Fruit fly (Drosophila melanogaster) whole organism, embryonic: ENCODE measurements around the gene CG4854.

ENCODE experiments used
- ATbp ChIP-seq: fragments of 200-800 bp; sonication (Bioruptor generic); optimal IDR thresholded peaks from 2 replicates; lab custom pipeline; 2017; ENCODE audit warnings: missing biosample characterization, mild to moderate bottlenecking, missing genetic modification characterization, missing genetic modification reagents
- CG1024 ChIP-seq: fragments of 200-800 bp; sonication (Bioruptor generic); IDR thresholded peaks from 2 replicates; pipeline ENCODE4 v1.3.6; 2022; ENCODE audit warnings: missing biosample characterization, missing genetic modification characterization
- CG10431 ChIP-seq: fragments of 200-800 bp; sonication (Bioruptor generic); optimal IDR thresholded peaks from 3 replicates; lab custom pipeline; 2018; ENCODE audit warnings: missing biosample characterization, mild to moderate bottlenecking, missing genetic modification characterization
- CG11696 ChIP-seq: fragments of 200-800 bp; sonication (Bioruptor generic); IDR thresholded peaks from 2 replicates; pipeline ENCODE4 v1.3.6; 2022; ENCODE audit warnings: missing biosample characterization, missing genetic modification characterization
- CG12299 ChIP-seq: fragments of 200-800 bp; sonication (Bioruptor generic); optimal IDR thresholded peaks from 2 replicates; lab custom pipeline; 2018; ENCODE audit warnings: missing biosample characterization, mild to moderate bottlenecking, missing genetic modification characterization
- CG15073 ChIP-seq: fragments of 200-800 bp; sonication (Bioruptor generic); optimal IDR thresholded peaks from 2 replicates; lab custom pipeline; 2016; ENCODE audit warnings: missing biosample characterization, missing genetic modification characterization
- CG15514 ChIP-seq: fragments of 200-800 bp; sonication (Bioruptor generic); optimal IDR thresholded peaks from 3 replicates; lab custom pipeline; 2017; ENCODE audit warnings: missing biosample characterization, missing genetic modification characterization, mild to moderate bottlenecking, moderate library complexity, missing genetic modification reagents
- CG1647 ChIP-seq: fragments of 200-800 bp; sonication (Bioruptor generic); optimal IDR thresholded peaks from 3 replicates; lab custom pipeline; 2016; ENCODE audit warnings: missing biosample characterization, missing genetic modification characterization
- CG17361 ChIP-seq: fragments of 200-800 bp; sonication (Bioruptor generic); IDR thresholded peaks from 3 replicates; pipeline ENCODE4 v1.3.6; 2022; ENCODE audit warnings: missing biosample characterization, missing genetic modification characterization
- CG17612 ChIP-seq: fragments of 200-800 bp; sonication (Bioruptor generic); IDR thresholded peaks from 2 replicates; pipeline ENCODE4 v1.3.6; 2022; ENCODE audit warnings: missing biosample characterization, missing genetic modification characterization
- CG18476 ChIP-seq: fragments of 200-800 bp; sonication (Bioruptor generic); optimal IDR thresholded peaks from 2 replicates; lab custom pipeline; 2016; ENCODE audit warnings: missing biosample characterization, mild to moderate bottlenecking, missing genetic modification characterization
- CG18599 ChIP-seq: fragments of 200-800 bp; sonication (Bioruptor generic); optimal IDR thresholded peaks from 3 replicates; lab custom pipeline; 2017; ENCODE audit warnings: missing biosample characterization, missing genetic modification characterization, mild to moderate bottlenecking, moderate library complexity, missing genetic modification reagents
- CG32772 ChIP-seq: fragments of 200-800 bp; sonication (Bioruptor generic); IDR thresholded peaks from 2 replicates; pipeline ENCODE4 v1.3.6; 2022; ENCODE audit warnings: missing biosample characterization, missing genetic modification characterization
- CG3281 ChIP-seq: fragments of 200-800 bp; sonication (Bioruptor generic); optimal IDR thresholded peaks from 3 replicates; lab custom pipeline; 2017; ENCODE audit warnings: missing biosample characterization, mild to moderate bottlenecking, missing genetic modification characterization
- CG3838 ChIP-seq: fragments of 200-800 bp; sonication (Bioruptor generic); optimal IDR thresholded peaks from 3 replicates; lab custom pipeline; 2016; ENCODE audit warnings: missing biosample characterization, missing genetic modification characterization
- CG3995 ChIP-seq: fragments of 200-800 bp; sonication (Bioruptor generic); optimal IDR thresholded peaks from 3 replicates; lab custom pipeline; 2016; ENCODE audit warnings: missing biosample characterization, missing genetic modification characterization
- CG5953 ChIP-seq: fragments of 200-800 bp; sonication (Bioruptor generic); IDR thresholded peaks from 2 replicates; pipeline ENCODE4 v1.3.6; 2022; ENCODE audit warnings: missing biosample characterization, missing genetic modification characterization
- CG8089 ChIP-seq: fragments of 200-800 bp; sonication (Bioruptor generic); optimal IDR thresholded peaks from 3 replicates; lab custom pipeline; 2016; ENCODE audit warnings: missing biosample characterization, missing genetic modification characterization
- CG8924 ChIP-seq: fragments of 200-800 bp; optimal IDR thresholded peaks from 3 replicates; lab custom pipeline; 2019; ENCODE audit warnings: missing biosample characterization, mild to moderate bottlenecking, missing genetic modification characterization, moderate library complexity
- CG9876 ChIP-seq: fragments of 200-800 bp; sonication (Bioruptor generic); optimal IDR thresholded peaks from 2 replicates; lab custom pipeline; 2016; ENCODE audit warnings: missing biosample characterization, missing genetic modification characterization
- CG9932 ChIP-seq: fragments of 200-800 bp; sonication (Bioruptor generic); IDR thresholded peaks from 2 replicates; pipeline ENCODE4 v1.3.6; 2022; ENCODE audit warnings: missing biosample characterization, missing genetic modification characterization
- Dek ChIP-seq: fragments of 200-800 bp; sonication (Bioruptor generic); optimal IDR thresholded peaks from 3 replicates; lab custom pipeline; 2019; ENCODE audit warnings: missing biosample characterization, mild to moderate bottlenecking, missing genetic modification characterization, moderate library complexity
- H15 ChIP-seq: fragments of 200-800 bp; sonication (Bioruptor generic); IDR thresholded peaks from 3 replicates; pipeline ENCODE4 v1.3.6; 2022; ENCODE audit warnings: missing biosample characterization, missing genetic modification characterization
- Hmr ChIP-seq: fragments of 200-800 bp; sonication (Bioruptor generic); optimal IDR thresholded peaks from 3 replicates; lab custom pipeline; 2017; ENCODE audit warnings: mild to moderate bottlenecking, missing biosample characterization, missing genetic modification reagents, missing genetic modification characterization
- Lpt ChIP-seq: fragments of >200 bp; optimal IDR thresholded peaks from 2 replicates; lab custom pipeline; 2018; ENCODE audit warnings: missing biosample characterization, missing genetic modification characterization
- MESR4 ChIP-seq: fragments of 200-800 bp; sonication (Bioruptor generic); optimal IDR thresholded peaks from 2 replicates; lab custom pipeline; 2018; ENCODE audit warnings: missing biosample characterization, mild to moderate bottlenecking, missing genetic modification characterization, moderate library complexity
- Nf-YA ChIP-seq: fragments of 200-800 bp; sonication (Bioruptor generic); IDR thresholded peaks from 2 replicates; pipeline ENCODE4 v1.3.6; 2022; ENCODE audit warnings: missing biosample characterization, missing genetic modification characterization
- Nf-YC ChIP-seq: fragments of 200-800 bp; optimal IDR thresholded peaks from 3 replicates; lab custom pipeline; 2019; ENCODE audit warnings: missing biosample characterization, mild to moderate bottlenecking, missing genetic modification characterization, moderate library complexity
- Ravus ChIP-seq: fragments of 200-800 bp; sonication (Bioruptor generic); IDR thresholded peaks from 2 replicates; pipeline ENCODE4 v1.3.6; 2022; ENCODE audit warnings: missing biosample characterization, missing genetic modification characterization
- Rfx ChIP-seq: fragments of 200-800 bp; sonication (Bioruptor generic); IDR thresholded peaks from 2 replicates; pipeline ENCODE4 v1.3.6; 2022; ENCODE audit warnings: missing biosample characterization, missing genetic modification characterization
- Sry-δ ChIP-seq: fragments of 200-800 bp; sonication (Bioruptor generic); optimal IDR thresholded peaks from 2 replicates; lab custom pipeline; 2016; ENCODE audit warnings: missing biosample characterization, missing genetic modification characterization
- ab ChIP-seq: fragments of 200-800 bp; sonication (Bioruptor generic); optimal IDR thresholded peaks from 2 replicates; lab custom pipeline; 2016; ENCODE audit warnings: missing biosample characterization, missing genetic modification characterization
- bowl ChIP-seq: fragments of 200-800 bp; sonication (Bioruptor generic); IDR thresholded peaks from 2 replicates; pipeline ENCODE4 v1.3.6; 2022; ENCODE audit warnings: missing biosample characterization, missing genetic modification characterization
- corto ChIP-seq: fragments of 200-800 bp; sonication (Bioruptor generic); optimal IDR thresholded peaks from 2 replicates; lab custom pipeline; 2016; ENCODE audit warnings: missing biosample characterization, mild to moderate bottlenecking, missing genetic modification characterization, moderate library complexity
- croc ChIP-seq: fragments of 200-800 bp; sonication (Bioruptor generic); conservative IDR thresholded peaks from 3 replicates; pipeline ENCODE4 v1.3.6; 2022; ENCODE audit warnings: missing biosample characterization, missing genetic modification characterization
- crp ChIP-seq, 2 experiments: fragments of 200-800 bp; sonication (Bioruptor generic); optimal IDR thresholded peaks; 2 replicates in 1 of 2; 3 replicates in 1 of 2; lab custom pipeline; 2017; ENCODE audit warnings: missing biosample characterization in 2 of 2, missing genetic modification characterization in 2 of 2, mild to moderate bottlenecking in 1 of 2, moderate library complexity in 1 of 2
- en ChIP-seq: fragments of 200-800 bp; sonication (Bioruptor generic); optimal IDR thresholded peaks from 2 replicates; lab custom pipeline; 2016; ENCODE audit warnings: missing biosample characterization, missing genetic modification characterization
- esg ChIP-seq: fragments of 200-800 bp; sonication (Bioruptor generic); conservative IDR thresholded peaks from 2 replicates; pipeline ENCODE4 v1.3.6; 2022; ENCODE audit warnings: missing biosample characterization, missing genetic modification characterization
- fd102C ChIP-seq: fragments of 200-800 bp; sonication (Bioruptor generic); optimal IDR thresholded peaks from 2 replicates; lab custom pipeline; 2018; ENCODE audit warnings: missing biosample characterization, mild to moderate bottlenecking, missing genetic modification characterization, moderate library complexity
- fd3F ChIP-seq: fragments of 200-800 bp; sonication (Bioruptor generic); optimal IDR thresholded peaks from 2 replicates; lab custom pipeline; 2018; ENCODE audit warnings: missing biosample characterization, mild to moderate bottlenecking, missing genetic modification characterization, moderate library complexity
- gro ChIP-seq: fragments of 200-800 bp; sonication (Bioruptor generic); optimal IDR thresholded peaks from 2 replicates; lab custom pipeline; 2016; ENCODE audit warnings: missing biosample characterization, missing genetic modification characterization
- klu ChIP-seq: fragments of 200-800 bp; sonication (Bioruptor generic); IDR thresholded peaks from 2 replicates; pipeline ENCODE4 v1.3.6; 2022; ENCODE audit warnings: missing biosample characterization, missing genetic modification characterization
- lilli ChIP-seq: fragments of 200-800 bp; sonication (Bioruptor generic); optimal IDR thresholded peaks from 3 replicates; lab custom pipeline; 2016; ENCODE audit warnings: missing biosample characterization, missing genetic modification characterization
- maf-S ChIP-seq: fragments of 200-800 bp; sonication (Bioruptor generic); optimal IDR thresholded peaks from 2 replicates; lab custom pipeline; 2016; ENCODE audit warnings: missing biosample characterization, missing genetic modification characterization
- mam ChIP-seq: fragments of 200-800 bp; sonication (Bioruptor generic); optimal IDR thresholded peaks from 3 replicates; lab custom pipeline; 2016; ENCODE audit warnings: missing biosample characterization, missing genetic modification characterization
- oc ChIP-seq: fragments of 200-800 bp; sonication (Bioruptor generic); optimal IDR thresholded peaks from 2 replicates; lab custom pipeline; 2018; ENCODE audit warnings: missing biosample characterization, mild to moderate bottlenecking, missing genetic modification characterization, moderate library complexity
- otp ChIP-seq: fragments of 200-800 bp; sonication (Bioruptor generic); IDR thresholded peaks from 3 replicates; pipeline ENCODE4, ENCODE4 v1.3.6; 2022; ENCODE audit warnings: missing biosample characterization, missing genetic modification characterization
- row ChIP-seq: fragments of 200-800 bp; sonication (Bioruptor generic); IDR thresholded peaks from 3 replicates; pipeline ENCODE4 v1.3.6; 2022; ENCODE audit warnings: missing biosample characterization, missing genetic modification characterization
- ttk ChIP-seq: fragments of 200-800 bp; sonication (Bioruptor generic); IDR thresholded peaks from 2 replicates; pipeline ENCODE4 v2.1.2; 2022; ENCODE audit warnings: missing biosample characterization, missing genetic modification characterization
- vfl ChIP-seq: fragments of 200-800 bp; sonication (Bioruptor generic); optimal IDR thresholded peaks from 2 replicates; lab custom pipeline; 2016; ENCODE audit warnings: missing biosample characterization, missing genetic modification characterization
- vnd ChIP-seq: fragments of 200-800 bp; sonication (Bioruptor generic); IDR thresholded peaks from 3 replicates; pipeline ENCODE4 v1.3.6; 2022; ENCODE audit warnings: missing biosample characterization, missing genetic modification characterization; ENCODE audit not compliant: partially characterized antibody
- zfh1 ChIP-seq: fragments of 200-800 bp; sonication (Bioruptor generic); IDR thresholded peaks from 3 replicates; pipeline ENCODE4 v1.3.6; 2022; ENCODE audit warnings: missing biosample characterization, missing genetic modification characterization

CG4854 gene

DNA sequence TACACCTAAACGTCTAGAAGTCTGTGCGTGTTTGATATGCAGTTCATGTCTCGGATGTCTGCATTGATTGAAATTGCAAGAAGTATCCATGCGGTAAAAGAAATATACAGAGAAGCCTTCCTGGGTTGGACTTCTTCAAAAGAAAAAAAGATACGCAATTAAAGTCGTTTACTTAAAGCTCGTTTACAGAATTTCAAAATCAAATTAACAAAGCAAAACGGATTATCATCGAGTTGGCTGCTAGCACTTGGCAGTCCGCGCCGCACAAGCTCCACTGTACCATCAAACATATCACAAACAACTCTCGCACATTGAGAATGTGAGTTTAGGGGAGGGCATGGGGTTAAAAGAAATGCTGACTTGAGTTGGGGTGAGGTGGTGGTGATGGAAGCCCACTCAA lies 29.4 kb upstream of the CG4854 start (continued):
- TF ChIP-seq CG8089, result no peak
- no peak for TF ChIP-seq CG15073 (GFP tag; lab: Kevin White, UChicago)
- TF ChIP-seq CG5953 (GFP tag; lab: Robert Waterston, UW), result peak; percentile 64
- TF ChIP-seq ttk (GFP tag; lab: Robert Waterston, UW), result peak; percentile 78
- TF ChIP-seq zfh1 (GFP tag; lab: Robert Waterston, UW), result peak; percentile 93
- peak; percentile 64 for TF ChIP-seq CG9876 (GFP tag; lab: Kevin White, UChicago)
- peak; percentile 17; the same call in 1 of the 2 replicates for TF ChIP-seq Ravus (GFP tag; lab: Robert Waterston, UW)
- peak; percentile 81 for TF ChIP-seq H15 (GFP tag; lab: Robert Waterston, UW)
- TF ChIP-seq Hmr (GFP tag; lab: Kevin White, UChicago), result peak; percentile 19
- TF ChIP-seq esg, result peak; percentile 69
- TF ChIP-seq CG12299, result peak; percentile 43
- TF ChIP-seq CG17361 (GFP tag; lab: Robert Waterston, UW), result peak; percentile 81
- 0 out of 2 replicates have a peak, but pooled peaks have one; percentile 45 for TF ChIP-seq CG11696 (GFP tag; lab: Robert Waterston, UW)
- no peak for TF ChIP-seq vfl (GFP tag; lab: Kevin White, UChicago)
- no peak for TF ChIP-seq crp (GFP tag; optimal IDR thresholded peaks at IDR 0.05; lab: Kevin White, UChicago)
- TF ChIP-seq CG9932 (GFP tag; lab: Robert Waterston, UW), result 0 out of 2 replicates have a peak, but pooled peaks have one; percentile 19
- TF ChIP-seq fd3F (GFP tag; lab: Kevin White, UChicago), result peak; percentile 15
- peak; percentile 61 for TF ChIP-seq lilli (GFP tag; lab: Kevin White, UChicago)
- TF ChIP-seq Nf-YC (tag; lab: Kevin White, UChicago), result no peak
- no peak for TF ChIP-seq MESR4 (GFP tag; lab: Kevin White, UChicago)
- peak; percentile 14 for TF ChIP-seq CG3281 (GFP tag; lab: Kevin White, UChicago)
- TF ChIP-seq CG3838 (GFP tag; lab: Kevin White, UChicago), result no peak
- no peak for TF ChIP-seq fd102C (GFP tag; lab: Kevin White, UChicago)
- TF ChIP-seq ATbp (GFP tag; lab: Kevin White, UChicago), result peak; percentile 82
- no peak for TF ChIP-seq CG17612 (GFP tag; lab: Robert Waterston, UW)
- TF ChIP-seq CG15514, result peak; percentile 20
- peak; percentile 19 for TF ChIP-seq CG18476
- peak; percentile 82 for TF ChIP-seq row
- no peak for TF ChIP-seq Dek
- TF ChIP-seq CG8924, result peak; percentile 80
- TF ChIP-seq maf-S (GFP tag; lab: Kevin White, UChicago), result peak; percentile 41
- TF ChIP-seq en, result peak; percentile 38
- no peak for TF ChIP-seq ab (GFP tag; lab: Kevin White, UChicago)
- TF ChIP-seq gro (GFP tag; lab: Kevin White, UChicago), result no peak
- no peak for TF ChIP-seq CG10431 (GFP tag; lab: Kevin White, UChicago)
- TF ChIP-seq croc (GFP tag; lab: Robert Waterston, UW), result peak; percentile 75
- peak; percentile 78 for TF ChIP-seq oc (tag; lab: Kevin White, UChicago)
- peak; percentile 83 for TF ChIP-seq CG32772 (GFP tag; lab: Robert Waterston, UW)
- TF ChIP-seq CG1024, result no peak
- TF ChIP-seq CG1647 (GFP tag; lab: Kevin White, UChicago), result peak; percentile 38
- TF ChIP-seq bowl (GFP tag; lab: Robert Waterston, UW), result 0 out of 2 replicates have a peak, but pooled peaks have one; percentile 26
- no peak for TF ChIP-seq vnd (GFP tag; lab: Robert Waterston, UW)
- TF ChIP-seq Lpt, result no peak
- TF ChIP-seq CG18599 (GFP tag; lab: Kevin White, UChicago), result peak; percentile 68
- TF ChIP-seq corto, result no peak
- peak; percentile 59 for TF ChIP-seq Rfx
- peak; percentile 62 for TF ChIP-seq mam
- 0 out of 2 replicates have a peak, but pooled peaks have one; percentile 27 for TF ChIP-seq klu
- peak; percentile 70 for TF ChIP-seq Nf-YA (GFP tag; lab: Robert Waterston, UW)
- TF ChIP-seq Sry-δ (GFP tag; lab: Kevin White, UChicago), result peak; percentile 31
- TF ChIP-seq otp (GFP tag; lab: Robert Waterston, UW), result peak; percentile 86
- no peak for TF ChIP-seq CG3995 (GFP tag; lab: Kevin White, UChicago)
